Fruit fly (Drosophila melanogaster) S2 (cell line): ENCODE measurements around the gene CG8372.
A peak's percentile ranks its signal among the peaks of the same experiment; 100 is the strongest.

ENCODE experiments used
- CG8478 ChIP-seq: fragments of >200 bp; optimal IDR thresholded peaks from 2 replicates; lab custom pipeline; 2018
- CTCF ChIP-seq, 2 experiments: fragments of >200 bp; optimal IDR thresholded peaks; 2 replicates each; lab custom pipeline; 2018

CG8372 gene

DNA sequence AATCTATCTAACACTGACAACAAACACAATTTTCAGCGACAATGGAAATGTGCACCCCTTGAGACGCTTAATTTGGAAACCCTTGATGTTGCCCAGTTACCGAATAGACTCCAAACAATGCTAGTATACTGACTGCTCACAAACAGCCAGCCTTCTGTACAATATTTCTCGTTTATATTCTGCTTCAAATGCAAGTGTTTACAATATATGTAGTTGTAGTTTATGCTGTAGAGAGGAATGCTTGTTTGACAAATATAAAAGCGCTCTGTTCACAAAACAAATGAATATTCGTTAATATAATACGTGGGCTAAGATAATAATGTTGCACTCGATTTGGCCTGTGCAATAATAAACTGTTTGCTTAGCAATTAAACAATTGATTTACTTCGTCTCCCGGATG is 5.2 kb upstream of the CG8372 start, which contains the start of gene CG8292:
TSS of gene CG8292 (minus strand) at position 101 of the 400 bp plus-strand sequence.
- TF ChIP-seq CG8478, result no peak
- TF ChIP-seq CTCF (optimal IDR thresholded peaks at IDR 0.05; lab: Kevin White, UChicago), result no peak

DNA sequence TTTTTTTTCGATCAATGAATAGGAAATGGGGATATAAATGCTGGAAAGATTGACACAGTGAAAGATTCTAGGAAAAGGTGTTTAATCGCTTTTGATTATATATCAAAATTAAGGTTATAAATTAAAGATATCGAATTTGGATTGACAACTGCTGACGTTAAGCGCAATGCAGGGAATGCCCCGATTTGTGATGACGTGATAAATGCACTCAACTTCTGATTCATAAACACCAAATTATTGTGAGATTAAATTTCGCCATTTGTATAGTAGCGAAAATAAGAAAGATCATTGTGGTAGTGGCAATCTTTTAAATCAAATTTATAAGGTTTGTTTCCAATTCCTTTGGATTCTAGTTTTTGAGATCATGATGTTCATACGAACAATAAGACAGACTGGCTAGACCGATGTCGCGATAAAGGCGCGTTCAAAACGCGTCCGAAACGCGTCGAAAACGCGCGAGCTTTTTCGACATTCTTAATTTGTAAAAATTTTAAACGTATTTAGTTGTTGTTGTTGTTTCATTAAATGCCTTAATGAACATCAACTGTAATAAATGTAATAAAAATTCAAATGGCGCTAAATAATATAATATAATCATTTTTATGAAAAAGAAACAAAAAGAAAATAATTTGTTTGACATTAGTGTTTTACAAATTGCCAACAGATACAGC is 2.7 kb upstream of the CG8372 start, which contains the start of gene CG8349:
TSS of gene CG8349 (plus strand) at position 657 of the 671 bp plus-strand sequence.
- TF ChIP-seq CG8478, result no peak
- TF ChIP-seq CTCF (optimal IDR thresholded peaks at IDR 0.05; lab: Kevin White, UChicago), result no peak

DNA sequence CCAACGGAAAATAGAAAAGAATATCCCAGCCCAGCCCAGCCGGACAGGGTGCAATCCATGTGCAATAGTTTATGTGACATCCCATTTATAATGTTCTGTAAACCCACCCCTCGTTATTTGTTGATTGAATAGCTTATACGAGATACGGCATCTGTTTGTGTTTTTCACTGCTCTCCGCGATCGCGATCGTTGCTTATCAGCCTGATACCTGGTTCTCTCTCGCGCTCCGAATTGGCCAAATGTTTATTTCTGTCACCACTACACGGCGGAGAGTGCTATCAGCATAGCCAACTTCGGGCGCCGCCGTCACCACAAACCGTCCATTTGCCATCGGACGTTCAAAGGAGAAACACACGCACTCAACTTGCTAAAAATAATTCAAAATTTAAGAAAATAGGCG is 1.3 kb upstream of the CG8372 start, which contains the start of gene CG8353:
TSS of gene CG8353 (plus strand) at position 59 of the 400 bp plus-strand sequence.
- no peak for TF ChIP-seq CTCF (optimal IDR thresholded peaks at IDR 0.05; lab: Kevin White, UChicago)
- TF ChIP-seq CG8478, result no peak

DNA sequence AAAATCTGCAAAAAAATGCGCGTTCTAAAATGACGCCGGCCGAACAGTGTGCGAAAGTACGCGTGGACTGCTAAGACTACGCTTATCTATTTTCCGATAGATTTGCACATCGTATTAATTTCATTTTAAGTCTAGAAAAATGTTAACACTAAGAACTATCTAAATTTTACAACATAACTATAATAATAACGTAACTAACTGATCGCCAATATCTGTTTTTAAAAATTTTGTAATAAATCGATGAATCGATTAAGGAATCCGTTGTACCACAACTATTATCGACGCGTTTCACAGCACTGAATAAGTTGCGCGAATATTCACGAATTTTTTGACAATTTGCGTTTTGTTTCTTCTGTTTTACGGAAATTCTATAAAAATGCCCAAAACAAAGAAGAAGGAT is 1.6 kb downstream of the CG8372 start, which contains the start of gene Ssb-c31a:
TSS of gene Ssb-c31a (plus strand) at position 278 of the 400 bp plus-strand sequence.
- TF ChIP-seq CTCF (optimal IDR thresholded peaks at IDR 0.05; lab: Kevin White, UChicago) (no peak), CG8478 (no peak)

DNA sequence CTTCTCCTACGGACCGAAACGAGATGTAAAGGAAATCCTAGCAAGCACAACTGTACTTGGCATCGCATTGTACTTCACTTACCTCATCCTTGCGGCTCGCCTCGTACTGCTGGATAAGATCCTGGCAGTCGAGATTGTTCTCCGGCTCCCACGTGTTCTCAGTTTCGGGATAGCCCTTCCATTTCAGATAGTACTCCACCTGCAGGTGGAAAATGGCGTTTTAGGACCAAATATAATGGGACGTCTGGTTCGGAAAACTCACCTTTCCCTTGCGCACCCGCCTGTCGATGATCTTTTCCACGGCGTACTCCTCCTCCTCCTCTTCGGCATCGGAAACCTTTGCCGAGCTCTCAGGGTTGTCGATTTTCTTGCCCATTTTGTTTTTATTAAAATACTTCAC is 2.2 kb downstream of the CG8372 start:
- TF ChIP-seq CG8478 (no peak), CTCF (optimal IDR thresholded peaks at IDR 0.05; lab: Kevin White, UChicago) (peak; percentile 47 to 51)

DNA sequence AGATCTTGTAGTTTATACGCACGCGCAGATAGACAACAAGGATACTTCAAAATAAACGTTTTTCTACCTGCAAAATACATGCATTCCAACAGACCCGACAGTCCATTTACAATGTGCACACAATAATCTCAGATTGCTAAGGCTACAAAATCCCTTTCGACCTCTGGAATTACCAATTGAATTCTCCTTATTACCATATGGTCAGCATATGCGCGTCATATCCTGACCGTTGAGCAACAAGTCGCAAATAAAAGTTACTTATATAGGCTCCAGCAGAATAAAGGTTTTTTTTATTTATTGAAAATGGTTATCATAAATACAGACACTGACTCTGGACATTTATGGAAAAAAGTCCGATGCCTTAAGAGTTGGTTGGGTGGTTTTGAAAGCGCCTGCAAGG is 3.3 kb downstream of the CG8372 start:
- TF ChIP-seq CG8478 (no peak), CTCF (optimal IDR thresholded peaks at IDR 0.05; lab: Kevin White, UChicago) (no peak)

DNA sequence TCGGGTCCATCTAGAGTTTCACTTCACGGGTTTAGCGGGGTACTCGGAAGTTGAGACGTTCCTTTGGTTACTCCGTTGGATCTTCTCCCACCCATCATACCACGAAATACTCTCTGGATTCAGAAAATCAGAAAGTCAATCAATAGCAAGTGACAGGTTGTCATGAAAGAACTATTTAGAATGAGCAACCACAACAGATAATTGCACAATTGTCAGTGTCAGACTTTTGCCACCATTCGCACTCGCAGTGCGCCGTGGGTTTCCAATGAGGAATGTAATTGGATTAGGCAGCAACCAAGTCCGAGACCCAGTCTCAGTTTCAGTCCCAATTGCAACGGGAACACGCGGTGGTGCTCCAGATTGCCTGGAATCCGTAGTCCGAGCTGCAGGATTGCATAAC is 6.8 kb downstream of the CG8372 start, which contains the start of gene CG8419:
TSS of gene CG8419 (plus strand) at position 301 of the 400 bp plus-strand sequence.
- TF ChIP-seq CG8478, result no peak

DNA sequence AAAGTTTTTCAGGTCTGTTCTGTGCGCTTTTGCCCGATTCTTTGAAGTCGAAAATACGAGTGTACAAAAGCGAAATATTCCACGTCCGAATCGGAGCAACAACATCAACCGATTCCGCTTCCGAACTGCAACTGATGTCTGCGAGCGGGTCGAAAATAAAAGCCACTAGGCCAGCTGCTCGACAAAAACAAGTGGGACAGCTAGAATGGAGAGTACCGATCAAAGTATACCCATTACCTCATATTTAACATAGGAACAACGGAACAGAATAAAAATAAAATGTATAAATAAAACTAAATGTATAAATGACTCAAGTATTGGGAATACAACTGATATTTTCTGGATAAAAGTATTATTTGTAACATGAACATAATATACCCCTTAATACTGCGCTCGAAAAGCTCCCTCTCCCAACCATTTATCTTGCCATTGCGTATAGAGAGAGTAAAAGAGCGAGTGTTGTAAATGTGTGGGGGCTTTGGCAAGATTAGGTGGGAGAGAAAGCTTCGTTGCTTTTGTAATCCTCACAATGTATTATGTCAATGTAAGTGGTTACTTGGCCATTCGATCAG is 7.6 kb downstream of the CG8372 start, which contains the start of gene SLC5A11:
TSS of gene SLC5A11 (minus strand) at position 137 of the 572 bp plus-strand sequence.
- no peak for TF ChIP-seq CG8478
- no peak for TF ChIP-seq CTCF (optimal IDR thresholded peaks at IDR 0.05; lab: Kevin White, UChicago)

DNA sequence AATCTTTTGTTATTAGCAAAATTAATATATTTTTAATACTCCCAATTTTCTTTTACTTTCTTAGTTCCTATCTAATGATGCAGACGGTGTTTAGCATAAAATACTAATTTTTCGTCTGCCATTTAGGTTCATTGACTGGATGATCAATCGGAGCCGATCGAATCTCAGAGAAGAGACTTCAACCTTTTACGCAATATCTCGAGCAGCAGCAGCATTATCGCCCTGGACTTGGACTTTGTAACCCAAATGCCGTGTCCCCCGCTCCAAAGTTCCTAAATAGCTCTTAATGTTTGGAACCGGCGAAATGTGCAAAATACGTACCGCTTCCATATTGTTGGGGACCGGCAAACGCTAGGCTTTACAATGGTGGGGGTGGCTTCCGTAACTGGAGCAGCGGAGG is 8.3 kb downstream of the CG8372 start:
- no peak for TF ChIP-seq CTCF (optimal IDR thresholded peaks at IDR 0.05; lab: Kevin White, UChicago)
- TF ChIP-seq CG8478, result no peak

DNA sequence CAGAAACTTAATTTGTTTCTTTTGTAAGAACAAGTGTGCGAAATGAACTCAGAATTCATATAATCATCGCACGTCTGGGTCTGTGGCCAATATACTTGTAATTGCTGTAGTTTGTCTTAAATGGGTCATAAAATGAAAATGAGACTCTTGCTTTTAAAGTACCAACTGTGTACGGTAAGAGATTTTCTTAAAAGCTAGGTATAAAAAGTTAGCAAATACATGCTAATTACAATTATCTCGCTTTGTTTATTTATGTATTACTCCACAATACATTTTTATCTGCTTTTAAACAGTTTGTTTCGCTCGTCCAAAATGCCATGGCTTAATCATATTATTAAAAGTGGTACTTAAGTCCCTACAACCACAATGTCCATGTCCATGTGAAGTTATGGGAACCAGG is 9.0 kb downstream of the CG8372 start:
- TF ChIP-seq CG8478, result no peak

DNA sequence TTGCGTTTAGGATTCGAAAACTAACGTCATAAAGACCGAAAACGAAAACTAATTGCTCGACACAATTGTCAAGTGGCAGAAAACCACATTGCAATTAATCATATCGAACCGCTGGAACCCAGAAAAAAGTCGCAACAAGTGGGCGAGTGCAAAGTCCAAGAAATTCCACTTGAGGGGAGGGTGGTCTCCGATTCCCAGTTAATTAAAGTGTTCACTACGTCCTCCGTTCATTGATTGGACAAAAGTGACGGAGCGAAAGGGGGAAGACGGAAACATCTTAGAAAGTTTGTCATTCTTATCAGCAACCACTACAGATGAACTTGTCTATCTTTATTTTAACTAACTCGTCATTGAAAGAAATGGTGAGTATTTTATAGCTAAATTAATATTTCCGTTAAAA is 10.1 kb downstream of the CG8372 start:
- no peak for TF ChIP-seq CG8478
- no peak for TF ChIP-seq CTCF (optimal IDR thresholded peaks at IDR 0.05; lab: Kevin White, UChicago)

DNA sequence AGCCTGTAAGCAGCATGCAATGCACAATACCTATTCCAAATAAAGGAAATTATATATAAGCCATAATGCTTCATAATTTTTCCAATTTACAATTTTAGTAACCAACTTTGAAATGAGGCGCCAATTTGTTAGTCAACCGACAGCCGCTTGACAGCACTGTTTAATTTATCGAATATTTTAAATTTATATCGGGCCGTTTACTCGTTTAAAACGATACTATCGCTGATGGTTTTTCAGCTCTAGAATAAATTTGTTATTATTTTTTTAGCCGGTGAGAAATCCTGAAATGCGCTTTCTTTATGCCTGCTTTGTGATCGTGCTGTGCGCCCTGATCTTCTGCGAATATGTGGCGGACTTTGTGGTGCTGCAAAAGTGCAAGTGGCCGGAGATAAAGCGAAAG is 13.9 kb downstream of the CG8372 start, which contains the start of gene PGAP5:
TSS of gene PGAP5 (plus strand) at position 126 of the 400 bp plus-strand sequence.
- TF ChIP-seq CG8478 (no peak), CTCF (optimal IDR thresholded peaks at IDR 0.05; lab: Kevin White, UChicago) (no peak)

DNA sequence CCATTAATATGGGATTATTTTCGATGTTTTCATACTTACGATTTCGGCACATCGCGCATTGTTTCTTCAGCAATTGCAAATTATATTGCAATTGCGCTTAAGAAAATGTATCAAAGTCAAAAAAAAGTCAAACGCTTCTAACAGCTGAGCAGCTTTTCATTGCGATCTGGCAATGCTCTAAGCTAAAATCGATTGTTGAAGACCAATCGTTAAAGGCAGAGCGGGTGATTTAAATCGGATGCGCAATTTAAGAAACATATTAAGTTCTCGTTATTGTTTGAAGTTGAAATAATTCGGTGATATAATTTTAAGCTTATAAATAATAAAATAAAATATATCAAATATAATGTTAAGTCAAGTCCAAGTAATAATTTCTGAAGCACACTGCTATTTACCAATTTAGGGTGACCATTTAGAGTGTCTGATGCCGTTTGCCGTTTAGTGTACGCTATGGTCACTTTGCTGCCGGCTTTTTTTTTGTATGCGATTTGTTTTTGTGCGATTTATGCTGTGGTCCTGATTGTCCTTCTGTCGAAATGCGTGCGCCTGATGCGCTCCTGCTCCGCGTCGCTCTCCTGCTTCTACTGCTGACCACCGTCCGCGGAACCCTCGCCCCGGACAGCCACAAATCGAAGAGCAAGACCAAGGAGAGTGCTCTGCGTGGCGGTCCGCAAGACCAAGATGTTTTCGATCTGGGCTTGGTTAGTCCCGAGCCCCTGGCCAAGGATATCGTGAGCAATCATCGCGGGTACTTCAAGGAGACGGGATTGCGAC is 15.8 kb downstream of the CG8372 start, which contains the start of the genes CG8475 and CG8460:
TSS of gene CG8475 (minus strand) at position 162 of the 774 bp plus-strand sequence.
TSS of gene CG8460 (plus strand) at position 437 of the 774 bp plus-strand sequence.
- TF ChIP-seq CTCF (optimal IDR thresholded peaks at IDR 0.05; lab: Kevin White, UChicago), result no peak
- TF ChIP-seq CG8478, result no peak

DNA sequence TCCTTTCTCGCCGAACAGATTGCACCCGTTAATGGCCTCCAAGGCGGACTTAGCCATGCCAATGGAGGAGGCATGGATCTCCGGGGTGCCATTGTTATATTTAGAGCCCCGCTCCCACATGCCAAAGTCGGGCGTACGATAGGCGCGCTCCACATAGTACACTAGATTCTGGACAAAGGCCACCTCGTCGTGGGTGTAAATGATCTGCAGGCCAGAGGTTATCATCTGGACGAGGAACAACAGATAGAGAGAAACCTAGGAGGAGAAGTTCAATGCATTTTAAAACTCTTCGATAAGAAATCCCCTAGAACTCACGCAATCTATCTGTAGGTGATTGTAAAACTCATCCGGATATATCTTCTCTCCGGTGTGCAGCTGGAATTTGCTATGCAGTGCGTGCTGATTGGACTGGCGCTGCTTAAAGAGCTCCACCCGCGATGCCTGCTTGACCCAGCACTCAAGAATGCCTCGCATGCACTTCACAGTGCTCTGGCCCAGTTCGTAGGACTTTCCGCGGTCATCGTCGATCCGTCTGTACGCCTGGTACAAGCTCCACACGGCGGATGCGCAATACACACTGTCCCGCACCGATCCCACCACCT is 16.9 kb downstream of the CG8372 start:
- TF ChIP-seq CTCF (optimal IDR thresholded peaks at IDR 0.05; lab: Kevin White, UChicago), result no peak
- no peak for TF ChIP-seq CG8478

DNA sequence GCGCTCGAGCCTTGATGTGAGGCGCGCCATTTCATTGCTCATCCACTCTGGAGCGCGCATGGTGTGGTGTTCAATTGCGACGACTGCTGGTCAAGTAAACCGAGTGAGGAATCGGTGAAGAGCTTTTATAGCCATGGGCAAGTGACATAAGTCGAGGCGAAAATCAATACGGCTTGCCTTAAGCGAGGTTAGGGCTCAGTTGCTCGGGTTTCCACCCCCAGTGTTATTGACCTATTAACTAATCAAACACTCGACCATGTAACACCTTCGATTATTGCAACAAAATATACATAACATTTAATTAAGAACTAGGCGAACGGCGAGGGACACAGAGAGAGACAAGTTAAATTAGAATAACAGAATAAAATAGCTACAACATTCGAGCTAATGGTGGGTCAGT is 22.0 kb downstream of the CG8372 start, which contains the start of gene CG34134:
TSS of gene CG34134 (minus strand) at position 101 of the 400 bp plus-strand sequence.
- TF ChIP-seq CTCF (optimal IDR thresholded peaks at IDR 0.05; lab: Kevin White, UChicago), result no peak
- TF ChIP-seq CG8478, result no peak
